Fruit fly (Drosophila melanogaster) whole organism, embryonic: ENCODE measurements around the gene CG16749.
A peak's percentile ranks its signal among the peaks of the same experiment; 100 is the strongest.

Source experiments
- Ada2b ChIP-seq: fragments of 200-800 bp; sonication (Bioruptor generic); IDR thresholded peaks from 2 replicates; pipeline ENCODE4 v1.3.6; 2022; ENCODE audit warnings: missing biosample characterization, missing genetic modification characterization
- Atf-2 ChIP-seq: fragments of 200-800 bp; sonication (Bioruptor generic); optimal IDR thresholded peaks from 2 replicates; lab custom pipeline; 2016; ENCODE audit warnings: missing biosample characterization, missing genetic modification characterization
- BtbVII ChIP-seq: fragments of 200-800 bp; sonication (Bioruptor generic); optimal IDR thresholded peaks from 3 replicates; lab custom pipeline; 2017; ENCODE audit warnings: missing biosample characterization, mild to moderate bottlenecking, missing genetic modification characterization
- CG10462 ChIP-seq: fragments of 200-800 bp; sonication (Bioruptor generic); optimal IDR thresholded peaks from 2 replicates; lab custom pipeline; 2016; ENCODE audit warnings: missing biosample characterization, missing genetic modification characterization
- CG1233 ChIP-seq: fragments of 200-800 bp; sonication (Bioruptor generic); optimal IDR thresholded peaks from 4 replicates; lab custom pipeline; 2018; ENCODE audit warnings: missing biosample characterization, mild to moderate bottlenecking, missing genetic modification characterization
- CG13624 ChIP-seq: fragments of 200-800 bp; sonication (Bioruptor generic); optimal IDR thresholded peaks from 2 replicates; lab custom pipeline; 2016; ENCODE audit warnings: missing biosample characterization, missing genetic modification characterization
- CG14441 ChIP-seq: fragments of 200-800 bp; sonication (Bioruptor generic); IDR thresholded peaks from 2 replicates; pipeline ENCODE4 v1.3.6; 2022; ENCODE audit warnings: missing biosample characterization, missing genetic modification characterization
- CG15696 ChIP-seq: fragments of 200-800 bp; sonication (Bioruptor generic); optimal IDR thresholded peaks from 2 replicates; lab custom pipeline; 2019; ENCODE audit warnings: missing biosample characterization, mild to moderate bottlenecking, missing genetic modification characterization, moderate library complexity
- CG16813 ChIP-seq: fragments of 200-800 bp; sonication (Bioruptor generic); IDR thresholded peaks from 3 replicates; pipeline ENCODE4 v1.3.6; 2022; ENCODE audit warnings: missing biosample characterization, missing genetic modification characterization; ENCODE audit not compliant: partially characterized antibody
- CG17359 ChIP-seq: fragments of 200-800 bp; sonication (Bioruptor generic); optimal IDR thresholded peaks from 3 replicates; lab custom pipeline; 2018; ENCODE audit warnings: missing biosample characterization, mild to moderate bottlenecking, missing genetic modification characterization, moderate library complexity
- CG17802 ChIP-seq: fragments of 200-800 bp; sonication (Bioruptor generic); optimal IDR thresholded peaks from 2 replicates; lab custom pipeline; 2018; ENCODE audit warnings: missing biosample characterization, mild to moderate bottlenecking, missing genetic modification characterization, moderate library complexity
- CG17829 ChIP-seq: fragments of 200-800 bp; optimal IDR thresholded peaks from 2 replicates; lab custom pipeline; 2019; ENCODE audit warnings: missing biosample characterization, mild to moderate bottlenecking, missing genetic modification characterization, moderate library complexity
- CG18262 ChIP-seq: fragments of 200-800 bp; optimal IDR thresholded peaks from 3 replicates; lab custom pipeline; 2019; ENCODE audit warnings: missing biosample characterization, mild to moderate bottlenecking, missing genetic modification characterization, moderate library complexity
- CG33557 ChIP-seq: fragments of 200-800 bp; sonication (Bioruptor generic); optimal IDR thresholded peaks from 2 replicates; lab custom pipeline; 2019; ENCODE audit warnings: missing biosample characterization, mild to moderate bottlenecking, missing genetic modification characterization, moderate library complexity
- CG34376 ChIP-seq: fragments of 200-800 bp; sonication (Bioruptor generic); optimal IDR thresholded peaks from 2 replicates; lab custom pipeline; 2018; ENCODE audit warnings: missing biosample characterization, mild to moderate bottlenecking, missing genetic modification characterization
- CG3995 ChIP-seq: fragments of 200-800 bp; sonication (Bioruptor generic); optimal IDR thresholded peaks from 3 replicates; lab custom pipeline; 2016; ENCODE audit warnings: missing biosample characterization, missing genetic modification characterization
- CG7839 ChIP-seq: fragments of 200-800 bp; sonication (Bioruptor generic); optimal IDR thresholded peaks from 3 replicates; lab custom pipeline; 2018; ENCODE audit warnings: missing biosample characterization, mild to moderate bottlenecking, missing genetic modification characterization, moderate library complexity
- Chrac-16 ChIP-seq: fragments of 200-800 bp; sonication (Bioruptor generic); optimal IDR thresholded peaks from 3 replicates; lab custom pipeline; 2016; ENCODE audit warnings: missing biosample characterization, missing genetic modification characterization
- D19A ChIP-seq: fragments of 200-800 bp; optimal IDR thresholded peaks from 3 replicates; lab custom pipeline; 2019; ENCODE audit warnings: missing biosample characterization, mild to moderate bottlenecking, missing genetic modification characterization, moderate library complexity
- Dip3 ChIP-seq: fragments of 200-800 bp; sonication (Bioruptor generic); optimal IDR thresholded peaks from 3 replicates; lab custom pipeline; 2016; ENCODE audit warnings: missing biosample characterization, missing genetic modification characterization
- Ets97D ChIP-seq: fragments of 200-800 bp; sonication (Bioruptor generic); optimal IDR thresholded peaks from 3 replicates; lab custom pipeline; 2016; ENCODE audit warnings: missing biosample characterization, missing genetic modification characterization
- Gsc ChIP-seq: fragments of 200-800 bp; sonication (Bioruptor generic); IDR thresholded peaks from 2 replicates; pipeline ENCODE4 v1.3.6; 2022; ENCODE audit warnings: missing biosample characterization, missing genetic modification characterization
- Hr3 ChIP-seq: fragments of 200-800 bp; sonication (Bioruptor generic); optimal IDR thresholded peaks from 3 replicates; lab custom pipeline; 2016; ENCODE audit warnings: missing biosample characterization, missing genetic modification characterization
- Neu2 ChIP-seq: fragments of 200-800 bp; sonication (Bioruptor generic); optimal IDR thresholded peaks from 3 replicates; lab custom pipeline; 2016; ENCODE audit warnings: missing biosample characterization, missing genetic modification characterization, borderline replicate concordance
- Side ChIP-seq: fragments of 200-800 bp; sonication (Bioruptor generic); optimal IDR thresholded peaks from 2 replicates; lab custom pipeline; 2016; ENCODE audit warnings: missing biosample characterization, missing genetic modification characterization
- Sin3A ChIP-seq: fragments of >200 bp; optimal IDR thresholded peaks from 2 replicates; lab custom pipeline; 2018
- Usf ChIP-seq: fragments of 200-800 bp; sonication (Bioruptor generic); optimal IDR thresholded peaks from 2 replicates; lab custom pipeline; 2017; ENCODE audit warnings: missing genotype, missing biosample characterization, missing genetic modification characterization
- Vsx1 ChIP-seq: fragments of 200-800 bp; sonication (Bioruptor generic); optimal IDR thresholded peaks from 2 replicates; lab custom pipeline; 2017; ENCODE audit warnings: missing biosample characterization, mild to moderate bottlenecking, missing genetic modification characterization, missing genetic modification reagents
- Xrp1 ChIP-seq: fragments of 200-800 bp; sonication (Bioruptor generic); IDR thresholded peaks from 2 replicates; pipeline ENCODE4 v1.3.6; 2022; ENCODE audit warnings: missing biosample characterization, missing genetic modification characterization
- ara ChIP-seq: fragments of 200-800 bp; sonication (Bioruptor generic); IDR thresholded peaks from 2 replicates; pipeline ENCODE4 v1.3.6; 2022; ENCODE audit warnings: missing biosample characterization, missing genetic modification characterization
- chn ChIP-seq: fragments of 200-800 bp; sonication (Bioruptor generic); optimal IDR thresholded peaks from 2 replicates; lab custom pipeline; 2016; ENCODE audit warnings: missing biosample characterization, missing genetic modification characterization
- dati ChIP-seq: fragments of 200-800 bp; sonication (Bioruptor generic); IDR thresholded peaks from 2 replicates; pipeline ENCODE4 v1.3.6; 2022; ENCODE audit warnings: missing biosample characterization, missing genetic modification characterization
- eyg ChIP-seq: fragments of 200-800 bp; sonication (Bioruptor generic); optimal IDR thresholded peaks from 3 replicates; lab custom pipeline; 2016; ENCODE audit warnings: missing biosample characterization, missing genetic modification characterization
- ftz-f1 ChIP-seq: fragments of 200-800 bp; sonication (Bioruptor generic); optimal IDR thresholded peaks from 2 replicates; lab custom pipeline; 2016; ENCODE audit warnings: missing biosample characterization, missing genetic modification characterization
- hb ChIP-seq: fragments of 200-800 bp; sonication (Bioruptor generic); IDR thresholded peaks from 3 replicates; pipeline ENCODE4 v1.3.6; 2022; ENCODE audit warnings: missing biosample characterization, missing genetic modification characterization; ENCODE audit not compliant: partially characterized antibody
- her ChIP-seq: fragments of 200-800 bp; sonication (Bioruptor generic); optimal IDR thresholded peaks from 2 replicates; lab custom pipeline; 2016; ENCODE audit warnings: missing biosample characterization, missing genetic modification characterization
- hkb ChIP-seq, 2 experiments: fragments of 200-800 bp in 1 of 2; fragments of >200 bp in 1 of 2; sonication (Bioruptor generic) in 1 of 2; IDR thresholded peaks in 1 of 2; optimal IDR thresholded peaks in 1 of 2; 2 replicates each; pipeline versions ENCODE4 v1.3.6 to Lab custom; 2017 to 2022; ENCODE audit warnings: missing biosample characterization in 1 of 2, missing genetic modification characterization in 1 of 2
- lov ChIP-seq, 2 experiments: fragments of 200-800 bp in 1 of 2; fragments of >200 bp in 1 of 2; sonication (Bioruptor generic) in 1 of 2; IDR thresholded peaks in 1 of 2; optimal IDR thresholded peaks in 1 of 2; 2 replicates in 1 of 2; 3 replicates in 1 of 2; pipeline versions ENCODE4 v1.3.6 to Lab custom; 2017 to 2022; ENCODE audit warnings: missing biosample characterization in 1 of 2, missing genetic modification characterization in 1 of 2
- nmo ChIP-seq: fragments of 200-800 bp; sonication (Bioruptor generic); optimal IDR thresholded peaks from 2 replicates; lab custom pipeline; 2018; ENCODE audit warnings: missing biosample characterization, mild to moderate bottlenecking, missing genetic modification characterization, moderate library complexity
- peb ChIP-seq: fragments of 200-800 bp; sonication (Bioruptor generic); IDR thresholded peaks from 2 replicates; pipeline ENCODE4 v1.3.6; 2022; ENCODE audit warnings: missing biosample characterization, missing genetic modification characterization
- phol ChIP-seq: fragments of 200-800 bp; sonication (Bioruptor generic); optimal IDR thresholded peaks from 3 replicates; lab custom pipeline; 2018; ENCODE audit warnings: missing biosample characterization, mild to moderate bottlenecking, missing genetic modification characterization, moderate library complexity
- run ChIP-seq: fragments of 200-800 bp; sonication (Bioruptor generic); optimal IDR thresholded peaks from 3 replicates; lab custom pipeline; 2018; ENCODE audit warnings: missing biosample characterization, mild to moderate bottlenecking, missing genetic modification characterization
- schlank ChIP-seq: fragments of 200-800 bp; sonication (Bioruptor generic); optimal IDR thresholded peaks from 2 replicates; lab custom pipeline; 2018; ENCODE audit warnings: missing biosample characterization, mild to moderate bottlenecking, missing genetic modification characterization
- sens-2 ChIP-seq: fragments of 200-800 bp; sonication (Bioruptor generic); IDR thresholded peaks from 2 replicates; pipeline ENCODE4 v1.3.6; 2022; ENCODE audit warnings: missing biosample characterization, missing genetic modification characterization
- sna ChIP-seq: fragments of 200-800 bp; sonication (Bioruptor generic); IDR thresholded peaks from 2 replicates; pipeline ENCODE4 v1.3.6; 2022; ENCODE audit warnings: missing biosample characterization, missing genetic modification characterization; ENCODE audit not compliant: partially characterized antibody
- sqz ChIP-seq: fragments of 200-800 bp; sonication (Bioruptor generic); optimal IDR thresholded peaks from 3 replicates; lab custom pipeline; 2018; ENCODE audit warnings: missing biosample characterization, mild to moderate bottlenecking, missing genetic modification characterization
- twi ChIP-seq: fragments of 200-800 bp; optimal IDR thresholded peaks from 2 replicates; lab custom pipeline; 2019; ENCODE audit warnings: missing biosample characterization, mild to moderate bottlenecking, missing genetic modification characterization, moderate library complexity
- vfl ChIP-seq: fragments of 200-800 bp; sonication (Bioruptor generic); optimal IDR thresholded peaks from 2 replicates; lab custom pipeline; 2016; ENCODE audit warnings: missing biosample characterization, missing genetic modification characterization

Gene CG16749

dm6 chr3R:9339176-9340075 is 7.7 kb upstream of the CG16749 start (continued):
- TF ChIP-seq ara (GFP tag; lab: Robert Waterston, UW) (peak; percentile 11; the same call in 1 of the 2 replicates), CG17829 (tag; lab: Kevin White, UChicago) (peak; percentile 80), chn (GFP tag; lab: Kevin White, UChicago) (peak; percentile 7), CG33557 (peak; percentile 40), Usf (GFP tag; lab: Kevin White, UChicago) (no peak), Dip3 (GFP tag; lab: Kevin White, UChicago) (no peak), CG34376 (GFP tag; lab: Kevin White, UChicago) (peak; percentile 78), CG14441 (GFP tag; lab: Robert Waterston, UW) (no peak), CG18262 (tag; lab: Kevin White, UChicago) (peak; percentile 88), CG16813 (GFP tag; lab: Robert Waterston, UW) (no peak), CG10462 (peak; percentile 51), Vsx1 (GFP tag; lab: Kevin White, UChicago) (peak; percentile 24), peb (GFP tag; lab: Robert Waterston, UW) (no peak), Gsc (GFP tag; lab: Robert Waterston, UW) (no peak), Chrac-16 (GFP tag; lab: Kevin White, UChicago) (peak; percentile 46), Ets97D (GFP tag; lab: Kevin White, UChicago) (no peak), sqz (GFP tag; lab: Kevin White, UChicago) (peak; percentile 52), phol (tag; lab: Kevin White, UChicago) (peak; percentile 81), Side (GFP tag; lab: Kevin White, UChicago) (no peak), sna (GFP tag; lab: Robert Waterston, UW) (no peak), CG17359 (peak; percentile 80), schlank (no peak), nmo (GFP tag; lab: Kevin White, UChicago) (peak; percentile 85), twi (tag; lab: Kevin White, UChicago) (peak; percentile 48), Ada2b (GFP tag; lab: Robert Waterston, UW) (no peak), CG17802 (tag; lab: Kevin White, UChicago) (peak; percentile 21), vfl (GFP tag; lab: Kevin White, UChicago) (no peak), CG3995 (GFP tag; lab: Kevin White, UChicago) (no peak), Hr3 (GFP tag; lab: Kevin White, UChicago) (peak; percentile 59), Sin3A (no peak), D19A (tag; lab: Kevin White, UChicago) (peak; percentile 69), BtbVII (GFP tag; lab: Kevin White, UChicago) (no peak), eyg (GFP tag; lab: Kevin White, UChicago) (no peak), dati (no peak), CG1233 (GFP tag; lab: Kevin White, UChicago) (peak; percentile 36), sens-2 (GFP tag; lab: Robert Waterston, UW) (no peak), Atf-2 (GFP tag; lab: Kevin White, UChicago) (peak; percentile 56), Xrp1 (peak; percentile 75), CG13624 (GFP tag; lab: Kevin White, UChicago) (peak; percentile 52), hkb (optimal IDR thresholded peaks at IDR 0.05; lab: Kevin White, UChicago) (no peak), hkb (GFP tag; IDR thresholded peaks at IDR 0.05; lab: Robert Waterston, UW) (peak; percentile 48), her (GFP tag; lab: Kevin White, UChicago) (no peak), lov (optimal IDR thresholded peaks at IDR 0.05; lab: Kevin White, UChicago) (no peak), lov (GFP tag; IDR thresholded peaks at IDR 0.05; lab: Robert Waterston, UW) (no peak), CG15696 (peak; percentile 28), ftz-f1 (GFP tag; lab: Kevin White, UChicago) (peak; percentile 47), CG7839 (tag; lab: Kevin White, UChicago) (peak; percentile 77), Neu2 (GFP tag; lab: Kevin White, UChicago) (no peak), run (peak; percentile 16), hb (GFP tag; lab: Robert Waterston, UW) (no peak)
